Worm (Caenorhabditis elegans) whole organism, late embryonic: Measurements from ENCODE around the gene lido-9.

Source experiments
- F13H6.1 ChIP-seq: sonication (generic microtip); optimal IDR thresholded peaks from 2 replicates; lab custom pipeline; 2016; ENCODE audit warnings: missing genetic modification characterization, missing compliant biosample characterization
- ceh-22 ChIP-seq: sonication (generic microtip); optimal IDR thresholded peaks from 2 replicates; lab custom pipeline; 2017; ENCODE audit warnings: missing biosample characterization, missing genetic modification characterization
- ceh-45 ChIP-seq: fragments of 200-800 bp; sonication (Bioruptor generic); IDR thresholded peaks from 2 replicates; pipeline ENCODE4 v1.3.6; 2022; ENCODE audit warnings: missing genetic modification reagents, missing genetic modification characterization, missing compliant biosample characterization
- ceh-9 ChIP-seq: sonication (generic microtip); optimal IDR thresholded peaks from 2 replicates; lab custom pipeline; 2016; ENCODE audit warnings: mild to moderate bottlenecking, missing genetic modification characterization, inconsistent platforms, missing compliant biosample characterization
- pag-3 ChIP-seq: sonication (generic microtip); optimal IDR thresholded peaks from 2 replicates; lab custom pipeline; 2016; ENCODE audit warnings: missing compliant biosample characterization, missing genetic modification characterization, borderline replicate concordance
- sdc-2 ChIP-seq: sonication (generic microtip); optimal IDR thresholded peaks from 2 replicates; lab custom pipeline; 2016; ENCODE audit warnings: missing genotype, missing genetic modification characterization, missing compliant biosample characterization

DNA sequence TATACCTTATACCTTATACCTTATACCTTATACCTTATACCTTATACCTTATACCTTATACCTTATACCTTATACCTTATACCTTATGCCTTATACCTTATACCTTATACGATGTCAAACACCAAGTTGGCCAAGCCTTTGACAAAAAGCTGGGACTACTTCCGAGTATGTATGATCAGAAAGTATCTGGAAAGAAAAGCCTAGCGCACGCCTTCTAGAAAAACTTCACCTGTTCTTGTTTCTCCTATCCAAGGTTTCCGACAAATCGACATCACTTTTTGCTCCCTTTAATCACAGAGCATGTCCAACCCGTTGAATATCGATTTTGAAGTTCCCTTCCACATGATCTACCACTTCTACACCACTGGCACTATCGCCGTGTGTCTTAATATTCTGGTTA lies 47.8 kb downstream of the lido-9 start, which contains the start of gene sri-28:
- no peak for TF ChIP-seq F13H6.1 (tag; lab: Kevin White, UChicago)
- no peak for TF ChIP-seq pag-3 (tag; lab: Kevin White, UChicago)
- no peak for TF ChIP-seq sdc-2
- TF ChIP-seq ceh-9 (tag; lab: Kevin White, UChicago), result no peak
- no peak for TF ChIP-seq ceh-22 (tag; lab: Kevin White, UChicago)
- TF ChIP-seq ceh-45 (GFP tag; lab: Robert Waterston, UW), result no peak
